Fruit fly (Drosophila melanogaster) whole organism, pupa: Measurements from ENCODE around the gene ICA69.

Source experiments
- CG10348 ChIP-seq: fragments of 200-800 bp; sonication (Bioruptor generic); IDR thresholded peaks from 2 replicates; pipeline ENCODE4 v1.3.6; 2022; ENCODE audit warnings: missing biosample characterization, missing genetic modification characterization
- CG12605 ChIP-seq: fragments of 200-800 bp; sonication (Bioruptor generic); IDR thresholded peaks from 2 replicates; pipeline ENCODE4 v1.3.6; 2022; ENCODE audit warnings: missing biosample characterization, missing genetic modification characterization
- CG13204 ChIP-seq: fragments of 200-800 bp; sonication (Bioruptor generic); optimal IDR thresholded peaks from 2 replicates; lab custom pipeline; 2018; ENCODE audit warnings: missing biosample characterization, mild to moderate bottlenecking, missing genetic modification characterization, moderate library complexity
- CG14655 ChIP-seq: fragments of 200-800 bp; sonication (Bioruptor generic); optimal IDR thresholded peaks from 3 replicates; lab custom pipeline; 2017; ENCODE audit warnings: mild to moderate bottlenecking, missing biosample characterization, missing genetic modification reagents, missing genetic modification characterization
- CG15710 ChIP-seq: fragments of 200-800 bp; sonication (Bioruptor generic); optimal IDR thresholded peaks from 2 replicates; lab custom pipeline; 2018; ENCODE audit warnings: missing biosample characterization, mild to moderate bottlenecking, missing genetic modification characterization, moderate library complexity
- CG17806 ChIP-seq: fragments of 200-800 bp; sonication (Bioruptor generic); optimal IDR thresholded peaks from 2 replicates; lab custom pipeline; 2018; ENCODE audit warnings: missing biosample characterization, mild to moderate bottlenecking, missing genetic modification characterization, moderate library complexity
- CG32121 ChIP-seq: fragments of 200-800 bp; sonication (Bioruptor generic); IDR thresholded peaks from 2 replicates; pipeline ENCODE4 v1.3.6; 2022; ENCODE audit warnings: missing biosample characterization, missing genetic modification characterization
- CG34367 ChIP-seq: fragments of 200-800 bp; sonication (Bioruptor generic); optimal IDR thresholded peaks from 2 replicates; lab custom pipeline; 2018; ENCODE audit warnings: missing biosample characterization, mild to moderate bottlenecking, missing genetic modification characterization
- CG4496 ChIP-seq: fragments of 200-800 bp; sonication (Bioruptor generic); IDR thresholded peaks from 3 replicates; pipeline ENCODE4 v1.3.6; 2022; ENCODE audit warnings: missing biosample characterization, missing genetic modification characterization
- CG8159 ChIP-seq: fragments of 200-800 bp; sonication (Bioruptor generic); optimal IDR thresholded peaks from 3 replicates; lab custom pipeline; 2018; ENCODE audit warnings: missing biosample characterization, mild to moderate bottlenecking, missing genetic modification characterization, moderate library complexity
- CG8301 ChIP-seq: fragments of 200-800 bp; sonication (Bioruptor generic); optimal IDR thresholded peaks from 2 replicates; lab custom pipeline; 2018; ENCODE audit warnings: missing biosample characterization, mild to moderate bottlenecking, missing genetic modification characterization
- CG9948 ChIP-seq: fragments of 200-800 bp; sonication (Bioruptor generic); optimal IDR thresholded peaks from 2 replicates; lab custom pipeline; 2018; ENCODE audit warnings: missing biosample characterization, mild to moderate bottlenecking, missing genetic modification characterization, moderate library complexity
- D1 ChIP-seq: fragments of 200-800 bp; sonication (Bioruptor generic); optimal IDR thresholded peaks from 2 replicates; lab custom pipeline; 2018; ENCODE audit warnings: missing biosample characterization, mild to moderate bottlenecking, missing genetic modification characterization, moderate library complexity
- EcR ChIP-seq: fragments of 200-800 bp; sonication (Bioruptor generic); optimal IDR thresholded peaks from 3 replicates; lab custom pipeline; 2019; ENCODE audit warnings: missing biosample characterization, missing genetic modification characterization, mild to moderate bottlenecking, moderate library complexity, missing genetic modification reagents
- Ets98B ChIP-seq: fragments of 200-800 bp; sonication (Bioruptor generic); IDR thresholded peaks from 2 replicates; pipeline ENCODE4 v1.3.6; 2022; ENCODE audit warnings: missing biosample characterization, missing genetic modification characterization
- Pif1A ChIP-seq: fragments of 200-800 bp; sonication (Bioruptor generic); optimal IDR thresholded peaks from 3 replicates; lab custom pipeline; 2016; ENCODE audit warnings: missing biosample characterization, missing genetic modification characterization
- Pif1B ChIP-seq: fragments of 200-800 bp; sonication (Bioruptor generic); optimal IDR thresholded peaks from 3 replicates; lab custom pipeline; 2016; ENCODE audit warnings: missing biosample characterization, missing genetic modification characterization
- Snoo ChIP-seq: fragments of 200-800 bp; sonication (Bioruptor generic); optimal IDR thresholded peaks from 3 replicates; lab custom pipeline; 2017; ENCODE audit warnings: missing biosample characterization, mild to moderate bottlenecking, missing genetic modification characterization, inconsistent platforms
- fd96Ca ChIP-seq: fragments of 200-800 bp; sonication (Bioruptor generic); IDR thresholded peaks from 3 replicates; pipeline ENCODE4 v1.3.6; 2022; ENCODE audit warnings: missing biosample characterization, missing genetic modification characterization
- gl ChIP-seq: fragments of 200-800 bp; sonication (Bioruptor generic); optimal IDR thresholded peaks from 2 replicates; lab custom pipeline; 2018; ENCODE audit warnings: missing biosample characterization, mild to moderate bottlenecking, missing genetic modification characterization
- rn ChIP-seq: fragments of 200-800 bp; sonication (Bioruptor generic); IDR thresholded peaks from 2 replicates; pipeline ENCODE4 v1.3.6; 2022; ENCODE audit warnings: missing biosample characterization, missing genetic modification characterization

The ICA69 gene

dm6 chr3L:21108454-21108853, 22.8 kb upstream of the ICA69 start:
- TF ChIP-seq CG32121 (GFP tag; lab: Robert Waterston, UW) (no peak), CG15710 (tag; lab: Kevin White, UChicago) (no peak), Ets98B (no peak), CG9948 (peak; percentile 33), EcR (GFP tag; lab: Kevin White, UChicago) (no peak), Snoo (tag; lab: Kevin White, UChicago) (peak; percentile 32), rn (GFP tag; lab: Robert Waterston, UW) (no peak), CG8301 (peak; percentile 13), CG4496 (GFP tag; lab: Robert Waterston, UW) (no peak), CG8159 (tag; lab: Kevin White, UChicago) (peak; percentile 31), CG14655 (peak; percentile 62), CG17806 (no peak), CG34367 (tag; lab: Kevin White, UChicago) (no peak), CG12605 (GFP tag; lab: Robert Waterston, UW) (no peak), CG13204 (GFP tag; lab: Kevin White, UChicago) (no peak), Pif1B (GFP tag; lab: Kevin White, UChicago) (peak; percentile 1), D1 (tag; lab: Kevin White, UChicago) (no peak), CG10348 (GFP tag; lab: Robert Waterston, UW) (no peak), gl (no peak), fd96Ca (GFP tag; lab: Robert Waterston, UW) (no peak), Pif1A (GFP tag; lab: Kevin White, UChicago) (no peak)

DNA sequence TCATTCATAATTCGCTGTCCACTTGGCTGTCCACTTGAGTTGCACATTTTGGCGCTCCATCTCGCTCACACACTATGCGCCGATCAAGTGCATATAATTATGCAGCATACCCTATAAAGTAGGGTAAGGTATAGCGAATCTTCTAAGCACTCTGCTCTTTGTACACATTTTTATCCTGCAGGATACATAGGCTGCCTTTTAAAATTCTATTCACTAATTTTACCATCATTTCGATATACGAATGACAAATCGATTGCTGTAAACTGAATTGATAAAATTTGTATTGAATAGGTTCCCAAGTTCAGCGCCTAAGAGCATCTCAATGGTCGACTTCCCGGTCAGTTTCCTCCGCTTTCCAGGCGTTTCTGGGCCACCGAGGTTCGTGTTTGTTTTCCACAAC, 18.2 kb upstream of the ICA69 start:
- TF ChIP-seq CG8159 (tag; lab: Kevin White, UChicago) (no peak), gl (no peak), CG12605 (GFP tag; lab: Robert Waterston, UW) (no peak), CG32121 (GFP tag; lab: Robert Waterston, UW) (peak; percentile 31; the same call in 1 of the 2 replicates), CG14655 (peak; percentile 3), rn (GFP tag; lab: Robert Waterston, UW) (no peak), CG8301 (peak; percentile 32)

DNA sequence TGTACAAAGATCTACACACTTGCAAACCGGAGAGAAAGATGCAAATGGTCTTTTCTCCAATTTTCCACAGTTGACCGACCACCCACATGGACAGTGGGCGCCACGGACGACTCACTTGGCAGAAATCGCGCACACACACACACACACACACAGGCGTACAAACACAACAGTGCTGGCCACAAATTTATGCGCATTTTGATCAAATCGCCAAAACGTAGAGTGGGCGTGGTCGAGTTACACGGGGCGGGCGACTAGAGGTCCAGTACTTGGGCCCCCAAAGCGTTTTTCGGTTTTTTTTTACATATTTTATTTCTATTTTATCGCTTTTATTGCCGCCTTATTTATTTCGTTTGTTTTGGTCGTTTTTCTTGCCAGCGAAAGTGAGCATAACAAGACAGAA, 12.6 kb upstream of the ICA69 start:
- TF ChIP-seq CG13204 (GFP tag; lab: Kevin White, UChicago) = no peak
- TF ChIP-seq CG12605 (GFP tag; lab: Robert Waterston, UW) = no peak
- no peak for TF ChIP-seq CG10348 (GFP tag; lab: Robert Waterston, UW)
- no peak for TF ChIP-seq Pif1A (GFP tag; lab: Kevin White, UChicago)
- no peak for TF ChIP-seq Pif1B (GFP tag; lab: Kevin White, UChicago)
- TF ChIP-seq CG9948 = no peak
- TF ChIP-seq fd96Ca (GFP tag; lab: Robert Waterston, UW) = peak; percentile 58; the same call in 2 of the 3 replicates
- no peak for TF ChIP-seq rn (GFP tag; lab: Robert Waterston, UW)
- TF ChIP-seq CG15710 (tag; lab: Kevin White, UChicago) = no peak
- no peak for TF ChIP-seq Snoo (tag; lab: Kevin White, UChicago)
- no peak for TF ChIP-seq CG17806
- no peak for TF ChIP-seq CG34367 (tag; lab: Kevin White, UChicago)
- TF ChIP-seq CG8159 (tag; lab: Kevin White, UChicago) = no peak
- peak; percentile 5 for TF ChIP-seq CG8301
- TF ChIP-seq CG14655 = peak; percentile 6
- TF ChIP-seq CG32121 (GFP tag; lab: Robert Waterston, UW) = peak; percentile 24; the same call in 1 of the 2 replicates
- no peak for TF ChIP-seq D1 (tag; lab: Kevin White, UChicago)
- TF ChIP-seq EcR (GFP tag; lab: Kevin White, UChicago) = no peak
- no peak for TF ChIP-seq gl
- no peak for TF ChIP-seq Ets98B
- TF ChIP-seq CG4496 (GFP tag; lab: Robert Waterston, UW) = no peak

DNA sequence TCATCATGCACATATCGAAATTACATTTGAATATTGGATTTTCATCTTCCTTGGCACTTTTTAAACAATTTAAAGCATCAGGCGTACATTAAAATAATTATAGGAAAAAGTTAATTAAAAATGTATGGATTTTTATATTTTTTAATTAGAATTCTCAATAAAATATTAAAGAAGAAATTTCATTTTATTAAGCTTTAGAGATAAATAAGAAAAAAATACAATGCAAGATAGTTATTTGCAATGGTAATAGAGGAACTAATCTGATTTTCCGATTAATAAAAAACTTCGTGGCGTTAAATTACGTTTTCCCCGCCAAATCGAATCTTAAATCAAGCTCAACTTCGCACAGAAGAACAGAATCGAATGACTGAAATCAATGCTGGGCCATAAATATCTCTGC, 9.9 kb upstream of the ICA69 start, which contains the start of gene CG43938:
Gene CG43938, plus strand, starts transcription at position 301 of the 400 bp plus-strand sequence.
- no peak for TF ChIP-seq CG9948
- TF ChIP-seq Pif1A (GFP tag; lab: Kevin White, UChicago) = no peak
- TF ChIP-seq CG13204 (GFP tag; lab: Kevin White, UChicago) = no peak
- TF ChIP-seq CG12605 (GFP tag; lab: Robert Waterston, UW) = no peak
- TF ChIP-seq CG14655 = no peak
- TF ChIP-seq rn (GFP tag; lab: Robert Waterston, UW) = no peak
- no peak for TF ChIP-seq D1 (tag; lab: Kevin White, UChicago)
- TF ChIP-seq CG10348 (GFP tag; lab: Robert Waterston, UW) = no peak
- TF ChIP-seq CG32121 (GFP tag; lab: Robert Waterston, UW) = no peak
- no peak for TF ChIP-seq Ets98B
- TF ChIP-seq CG17806 = no peak
- no peak for TF ChIP-seq CG8159 (tag; lab: Kevin White, UChicago)
- TF ChIP-seq gl = no peak
- no peak for TF ChIP-seq Snoo (tag; lab: Kevin White, UChicago)
- no peak for TF ChIP-seq CG8301
- no peak for TF ChIP-seq Pif1B (GFP tag; lab: Kevin White, UChicago)
- TF ChIP-seq, all 21 proteins: peak for 0

dm6 chr3L:21122522-21122923, 8.7 kb upstream of the ICA69 start:
- TF ChIP-seq CG15710 (tag; lab: Kevin White, UChicago) (peak; percentile 39), EcR (GFP tag; lab: Kevin White, UChicago) (no peak), CG17806 (peak; percentile 65), CG8301 (peak; percentile 62), CG32121 (GFP tag; lab: Robert Waterston, UW) (no peak), Ets98B (no peak), CG14655 (peak; percentile 84), CG13204 (GFP tag; lab: Kevin White, UChicago) (peak; percentile 41), gl (peak; percentile 51), CG8159 (tag; lab: Kevin White, UChicago) (peak; percentile 58), Snoo (tag; lab: Kevin White, UChicago) (no peak), CG34367 (tag; lab: Kevin White, UChicago) (peak; percentile 60), D1 (tag; lab: Kevin White, UChicago) (peak; percentile 73), rn (GFP tag; lab: Robert Waterston, UW) (no peak), Pif1B (GFP tag; lab: Kevin White, UChicago) (peak; percentile 54), Pif1A (GFP tag; lab: Kevin White, UChicago) (peak; percentile 38), CG9948 (peak; percentile 86), fd96Ca (GFP tag; lab: Robert Waterston, UW) (no peak)
- TF ChIP-seq, all 21 proteins: peak for 12
